Fruit fly (Drosophila melanogaster) whole organism, embryonic: ENCODE measurements around the gene CG32971.

Experiments used
- Antp ChIP-seq: fragments of 200-800 bp; sonication (Bioruptor generic); optimal IDR thresholded peaks from 3 replicates; lab custom pipeline; 2016; ENCODE audit warnings: missing biosample characterization, missing genetic modification characterization
- Blimp-1 ChIP-seq: fragments of 200-800 bp; sonication (Bioruptor generic); optimal IDR thresholded peaks from 3 replicates; lab custom pipeline; 2018; ENCODE audit warnings: missing biosample characterization, missing genetic modification characterization, mild to moderate bottlenecking, moderate library complexity, missing genetic modification reagents
- CG10267 ChIP-seq: fragments of 200-800 bp; sonication (Bioruptor generic); optimal IDR thresholded peaks from 2 replicates; lab custom pipeline; 2018; ENCODE audit warnings: missing biosample characterization, mild to moderate bottlenecking, missing genetic modification characterization, moderate library complexity
- CG11695 ChIP-seq: fragments of 200-800 bp; sonication (Bioruptor generic); IDR thresholded peaks from 3 replicates; pipeline ENCODE4 v1.3.6; 2022; ENCODE audit warnings: missing biosample characterization, missing genetic modification characterization
- CG12104 ChIP-seq: fragments of 200-800 bp; sonication (Bioruptor generic); optimal IDR thresholded peaks from 3 replicates; lab custom pipeline; 2016; ENCODE audit warnings: missing biosample characterization, missing genetic modification characterization
- CG12659 ChIP-seq: fragments of 200-800 bp; sonication (Bioruptor generic); optimal IDR thresholded peaks from 3 replicates; lab custom pipeline; 2017; ENCODE audit warnings: mild to moderate bottlenecking, missing biosample characterization, missing genetic modification reagents, missing genetic modification characterization
- CG15601 ChIP-seq: fragments of 200-800 bp; sonication (Bioruptor generic); optimal IDR thresholded peaks from 3 replicates; lab custom pipeline; 2019; ENCODE audit warnings: missing biosample characterization, mild to moderate bottlenecking, missing genetic modification characterization, moderate library complexity
- CG16779 ChIP-seq: fragments of 200-800 bp; sonication (Bioruptor generic); IDR thresholded peaks from 2 replicates; pipeline ENCODE4 v1.3.6; 2022; ENCODE audit warnings: missing biosample characterization, missing genetic modification characterization
- CG18764 ChIP-seq: fragments of 200-800 bp; sonication (Bioruptor generic); optimal IDR thresholded peaks from 3 replicates; lab custom pipeline; 2016; ENCODE audit warnings: missing biosample characterization, missing genetic modification characterization
- CG2202 ChIP-seq: fragments of 200-800 bp; sonication (Bioruptor generic); optimal IDR thresholded peaks from 2 replicates; lab custom pipeline; 2018; ENCODE audit warnings: missing biosample characterization, mild to moderate bottlenecking, missing genetic modification characterization
- CG2712 ChIP-seq: fragments of 200-800 bp; optimal IDR thresholded peaks from 3 replicates; lab custom pipeline; 2019; ENCODE audit warnings: missing biosample characterization, mild to moderate bottlenecking, missing genetic modification characterization, moderate library complexity
- CG32772 ChIP-seq: fragments of 200-800 bp; sonication (Bioruptor generic); IDR thresholded peaks from 2 replicates; pipeline ENCODE4 v1.3.6; 2022; ENCODE audit warnings: missing biosample characterization, missing genetic modification characterization
- CG3995 ChIP-seq: fragments of 200-800 bp; sonication (Bioruptor generic); optimal IDR thresholded peaks from 3 replicates; lab custom pipeline; 2016; ENCODE audit warnings: missing biosample characterization, missing genetic modification characterization
- CG5245 ChIP-seq: fragments of 200-800 bp; sonication (Bioruptor generic); optimal IDR thresholded peaks from 3 replicates; lab custom pipeline; 2016; ENCODE audit warnings: missing biosample characterization, missing genetic modification characterization
- CG7745 ChIP-seq: fragments of 200-800 bp; sonication (Bioruptor generic); optimal IDR thresholded peaks from 2 replicates; lab custom pipeline; 2018; ENCODE audit warnings: missing biosample characterization, mild to moderate bottlenecking, missing genetic modification characterization, moderate library complexity
- CG7963 ChIP-seq: fragments of 200-800 bp; sonication (Bioruptor generic); IDR thresholded peaks from 3 replicates; pipeline ENCODE4 v1.3.6; 2022; ENCODE audit warnings: missing biosample characterization, missing genetic modification characterization; ENCODE audit not compliant: partially characterized antibody
- Camta ChIP-seq: fragments of 200-800 bp; sonication (Bioruptor generic); optimal IDR thresholded peaks from 2 replicates; lab custom pipeline; 2016; ENCODE audit warnings: missing biosample characterization, missing genetic modification characterization
- CoRest ChIP-seq: fragments of 200-800 bp; sonication (Bioruptor generic); optimal IDR thresholded peaks from 3 replicates; lab custom pipeline; 2018; ENCODE audit warnings: missing biosample characterization, mild to moderate bottlenecking, missing genetic modification characterization, moderate library complexity
- D19A ChIP-seq: fragments of 200-800 bp; optimal IDR thresholded peaks from 3 replicates; lab custom pipeline; 2019; ENCODE audit warnings: missing biosample characterization, mild to moderate bottlenecking, missing genetic modification characterization, moderate library complexity
- D19B ChIP-seq: fragments of 200-800 bp; sonication (Bioruptor generic); optimal IDR thresholded peaks from 2 replicates; lab custom pipeline; 2017; ENCODE audit warnings: missing biosample characterization, mild to moderate bottlenecking, missing genetic modification characterization
- Dek ChIP-seq: fragments of 200-800 bp; sonication (Bioruptor generic); optimal IDR thresholded peaks from 3 replicates; lab custom pipeline; 2019; ENCODE audit warnings: missing biosample characterization, mild to moderate bottlenecking, missing genetic modification characterization, moderate library complexity
- Drgx ChIP-seq: fragments of 200-800 bp; sonication (Bioruptor generic); IDR thresholded peaks from 2 replicates; pipeline ENCODE4 v1.3.6; 2022; ENCODE audit warnings: missing biosample characterization, missing genetic modification characterization
- Ets65A ChIP-seq: fragments of 200-800 bp; sonication (Bioruptor generic); peaks from one replicate; lab custom pipeline; 2016; ENCODE audit warnings: missing biosample characterization, missing genetic modification characterization
- HHEX ChIP-seq: fragments of 200-800 bp; sonication (Bioruptor generic); optimal IDR thresholded peaks from 3 replicates; lab custom pipeline; 2017; ENCODE audit warnings: missing biosample characterization, mild to moderate bottlenecking, missing genetic modification characterization, missing genetic modification reagents
- Hr3 ChIP-seq: fragments of 200-800 bp; sonication (Bioruptor generic); optimal IDR thresholded peaks from 3 replicates; lab custom pipeline; 2016; ENCODE audit warnings: missing biosample characterization, missing genetic modification characterization
- Hr51 ChIP-seq, 2 experiments: fragments of 200-800 bp; sonication (Bioruptor generic); optimal IDR thresholded peaks; 2 replicates in 1 of 2; 3 replicates in 1 of 2; lab custom pipeline; 2016 to 2018; ENCODE audit warnings: missing biosample characterization in 2 of 2, missing genetic modification characterization in 2 of 2, mild to moderate bottlenecking in 1 of 2, moderate library complexity in 1 of 2
- Meics ChIP-seq: fragments of 200-800 bp; sonication (Bioruptor generic); optimal IDR thresholded peaks from 2 replicates; lab custom pipeline; 2017; ENCODE audit warnings: missing biosample characterization, mild to moderate bottlenecking, missing genetic modification characterization
- Opbp ChIP-seq: fragments of 200-800 bp; sonication (Bioruptor generic); IDR thresholded peaks from 3 replicates; pipeline ENCODE4 v1.3.6; 2022; ENCODE audit warnings: missing biosample characterization, missing genetic modification characterization; ENCODE audit not compliant: partially characterized antibody
- Ptx1 ChIP-seq: fragments of 200-800 bp; sonication (Bioruptor generic); IDR thresholded peaks from 2 replicates; pipeline ENCODE4 v1.3.6; 2022; ENCODE audit warnings: missing biosample characterization, missing genetic modification characterization
- Side ChIP-seq: fragments of 200-800 bp; sonication (Bioruptor generic); optimal IDR thresholded peaks from 2 replicates; lab custom pipeline; 2016; ENCODE audit warnings: missing biosample characterization, missing genetic modification characterization
- Xrp1 ChIP-seq: fragments of 200-800 bp; sonication (Bioruptor generic); IDR thresholded peaks from 2 replicates; pipeline ENCODE4 v1.3.6; 2022; ENCODE audit warnings: missing biosample characterization, missing genetic modification characterization
- bsh ChIP-seq, 2 experiments: fragments of 200-800 bp; sonication (Bioruptor generic); optimal IDR thresholded peaks; 2 replicates each; lab custom pipeline; 2017 to 2018; ENCODE audit warnings: mild to moderate bottlenecking in 2 of 2, missing biosample characterization in 2 of 2, missing genetic modification characterization in 2 of 2, moderate library complexity in 1 of 2
- btn ChIP-seq: fragments of 200-800 bp; sonication (Bioruptor generic); optimal IDR thresholded peaks from 2 replicates; lab custom pipeline; 2016; ENCODE audit warnings: missing biosample characterization, missing genetic modification characterization
- dmrt11E ChIP-seq: fragments of 200-800 bp; sonication (Bioruptor generic); optimal IDR thresholded peaks from 3 replicates; lab custom pipeline; 2018; ENCODE audit warnings: missing biosample characterization, mild to moderate bottlenecking, missing genetic modification characterization, moderate library complexity
- dpn ChIP-seq, 2 experiments: fragments of 200-800 bp; sonication (Bioruptor generic); optimal IDR thresholded peaks; 3 replicates each; lab custom pipeline; 2016; ENCODE audit warnings: missing biosample characterization in 2 of 2, missing genetic modification characterization in 2 of 2
- gce ChIP-seq: fragments of 200-800 bp; sonication (Bioruptor generic); IDR thresholded peaks from 3 replicates; pipeline ENCODE4 v1.3.6; 2022; ENCODE audit warnings: missing biosample characterization, missing genetic modification characterization
- gem ChIP-seq: fragments of 200-800 bp; sonication (Bioruptor generic); optimal IDR thresholded peaks from 2 replicates; lab custom pipeline; 2019; ENCODE audit warnings: missing biosample characterization, mild to moderate bottlenecking, missing genetic modification characterization, moderate library complexity
- insv ChIP-seq, 2 experiments: fragments of 200-800 bp; sonication (Bioruptor generic); optimal IDR thresholded peaks; 3 replicates each; lab custom pipeline; 2016 to 2018; ENCODE audit warnings: missing biosample characterization in 2 of 2, missing genetic modification characterization in 2 of 2
- kni ChIP-seq: fragments of 200-800 bp; sonication (Bioruptor generic); optimal IDR thresholded peaks from 3 replicates; lab custom pipeline; 2017; ENCODE audit warnings: mild to moderate bottlenecking, missing biosample characterization, missing genetic modification reagents, missing genetic modification characterization
- prd ChIP-seq, 3 experiments: fragments of >200 bp in 2 of 3; fragments of 200-800 bp in 1 of 3; sonication (Bioruptor generic) in 1 of 3; optimal IDR thresholded peaks in 2 of 3; IDR thresholded peaks in 1 of 3; 2 replicates in 2 of 3; 3 replicates in 1 of 3; pipeline versions ENCODE4 v1.3.6 to Lab custom; 2017 to 2022; ENCODE audit warnings: missing biosample characterization in 1 of 3, missing genetic modification characterization in 1 of 3
- run ChIP-seq: fragments of 200-800 bp; sonication (Bioruptor generic); optimal IDR thresholded peaks from 3 replicates; lab custom pipeline; 2018; ENCODE audit warnings: missing biosample characterization, mild to moderate bottlenecking, missing genetic modification characterization
- sens ChIP-seq: fragments of 200-800 bp; sonication (Bioruptor generic); peaks from one replicate; lab custom pipeline; 2016; ENCODE audit warnings: missing biosample characterization, missing genetic modification characterization
- sens-2 ChIP-seq: fragments of 200-800 bp; sonication (Bioruptor generic); IDR thresholded peaks from 2 replicates; pipeline ENCODE4 v1.3.6; 2022; ENCODE audit warnings: missing biosample characterization, missing genetic modification characterization
- slp2 ChIP-seq: fragments of 200-800 bp; sonication (Bioruptor generic); optimal IDR thresholded peaks from 2 replicates; lab custom pipeline; 2016; ENCODE audit warnings: missing biosample characterization, missing genetic modification characterization
- sqz ChIP-seq: fragments of 200-800 bp; sonication (Bioruptor generic); optimal IDR thresholded peaks from 3 replicates; lab custom pipeline; 2018; ENCODE audit warnings: missing biosample characterization, mild to moderate bottlenecking, missing genetic modification characterization
- stc ChIP-seq: fragments of 200-800 bp; sonication (Bioruptor generic); IDR thresholded peaks from 2 replicates; pipeline ENCODE4 v1.3.6; 2022; ENCODE audit warnings: missing biosample characterization, missing genetic modification characterization
- vvl ChIP-seq: fragments of 200-800 bp; sonication (Bioruptor generic); IDR thresholded peaks from 2 replicates; pipeline ENCODE4 v1.3.6; 2022; ENCODE audit warnings: missing biosample characterization, missing genetic modification characterization
- wor ChIP-seq: fragments of 200-800 bp; sonication (Bioruptor generic); IDR thresholded peaks from 2 replicates; pipeline ENCODE4 v1.3.6; 2022; ENCODE audit warnings: missing biosample characterization, missing genetic modification characterization

The CG32971 gene

DNA sequence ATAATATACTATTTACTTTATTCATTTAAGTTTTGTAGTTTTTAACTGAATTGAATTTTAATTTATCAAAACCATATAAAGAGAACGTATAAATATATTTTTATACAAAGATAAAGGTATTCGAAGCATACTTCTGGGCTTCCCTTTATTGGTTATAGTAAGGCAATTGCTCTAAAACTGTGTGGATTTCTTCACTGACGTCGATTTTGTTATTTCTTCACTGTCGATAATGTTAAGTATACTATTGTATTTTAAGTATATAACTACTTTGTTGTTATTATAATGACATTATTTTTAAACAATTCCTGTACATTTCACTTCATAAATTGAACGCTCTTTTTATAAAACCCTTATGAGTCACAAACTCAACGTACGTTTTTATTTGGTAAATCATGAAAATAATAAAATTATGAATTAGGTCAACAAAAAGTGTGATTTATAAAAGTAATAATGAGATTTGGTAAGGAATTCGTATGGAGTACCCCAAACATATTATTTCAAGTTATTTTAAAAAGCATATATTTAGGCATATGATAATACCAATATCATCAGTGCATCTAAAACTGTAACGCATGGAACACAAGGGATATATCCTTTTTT, 22.2 kb upstream of the CG32971 start (continued):
- TF ChIP-seq CG32772 (0 out of 2 replicates have a peak, but pooled peaks have one; percentile 9), gce (GFP tag; lab: Robert Waterston, UW) (no peak), CG16779 (GFP tag; lab: Robert Waterston, UW) (no peak), Ptx1 (GFP tag; lab: Robert Waterston, UW) (peak; percentile 52), Opbp (GFP tag; lab: Robert Waterston, UW) (no peak), CG12659 (GFP tag; lab: Kevin White, UChicago) (peak; percentile 36), CG10267 (tag; lab: Kevin White, UChicago) (peak; percentile 49), Hr3 (GFP tag; lab: Kevin White, UChicago) (peak; percentile 48), CG2712 (tag; lab: Kevin White, UChicago) (peak; percentile 60), CG15601 (tag; lab: Kevin White, UChicago) (peak; percentile 58), Meics (peak; percentile 16), HHEX (GFP tag; lab: Kevin White, UChicago) (no peak), CG12104 (GFP tag; lab: Kevin White, UChicago) (peak; percentile 0), D19A (tag; lab: Kevin White, UChicago) (peak; percentile 48), CG5245 (no peak), CG3995 (GFP tag; lab: Kevin White, UChicago) (peak; percentile 90), Antp (GFP tag; lab: Kevin White, UChicago) (no peak), stc (no peak), CG18764 (GFP tag; lab: Kevin White, UChicago) (peak; percentile 12), run (tag; lab: Kevin White, UChicago) (peak; percentile 25), CG2202 (tag; lab: Kevin White, UChicago) (no peak), Dek (tag; lab: Kevin White, UChicago) (peak; percentile 38), CoRest (peak; percentile 50), Blimp-1 (peak; percentile 67), CG7963 (GFP tag; lab: Robert Waterston, UW) (no peak), Camta (GFP tag; lab: Kevin White, UChicago) (no peak), Hr51 (GFP tag; optimal IDR thresholded peaks at IDR 0.05; lab: Kevin White, UChicago) (peak in 1 of 2 experiments; percentile 69)
- TF ChIP-seq, all 482 proteins: peak for 85

DNA sequence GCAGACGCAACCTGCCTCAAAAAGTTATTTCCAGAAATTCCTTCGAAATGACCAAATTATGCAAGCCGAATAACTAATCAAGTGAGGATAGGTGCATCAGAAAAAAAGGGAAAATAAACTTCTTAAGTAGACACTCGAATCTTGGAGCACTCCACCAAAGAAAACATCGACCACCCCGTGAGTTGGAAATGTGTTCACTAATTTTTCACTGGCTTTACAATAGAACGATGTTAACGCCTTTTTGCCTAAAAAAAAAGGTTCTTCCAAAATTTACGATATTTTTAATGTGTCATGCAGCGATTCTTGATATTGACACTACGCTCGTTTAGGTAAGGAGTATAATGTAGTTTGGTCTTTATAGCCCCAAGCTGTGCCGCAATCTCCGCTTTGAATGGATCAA, 16.0 kb upstream of the CG32971 start:
- peak; percentile 40; the same call in 1 of the 2 replicates for TF ChIP-seq vvl (GFP tag; lab: Robert Waterston, UW)
- TF ChIP-seq slp2 (GFP tag; lab: Kevin White, UChicago) = no peak
- TF ChIP-seq CG7745 (tag; lab: Kevin White, UChicago) = peak; percentile 80
- TF ChIP-seq Side (GFP tag; lab: Kevin White, UChicago) = no peak
- TF ChIP-seq kni (GFP tag; lab: Kevin White, UChicago) = peak; percentile 7
- peak; percentile 52 for TF ChIP-seq sqz (GFP tag; lab: Kevin White, UChicago)
- TF ChIP-seq wor (GFP tag; lab: Robert Waterston, UW) = no peak

DNA sequence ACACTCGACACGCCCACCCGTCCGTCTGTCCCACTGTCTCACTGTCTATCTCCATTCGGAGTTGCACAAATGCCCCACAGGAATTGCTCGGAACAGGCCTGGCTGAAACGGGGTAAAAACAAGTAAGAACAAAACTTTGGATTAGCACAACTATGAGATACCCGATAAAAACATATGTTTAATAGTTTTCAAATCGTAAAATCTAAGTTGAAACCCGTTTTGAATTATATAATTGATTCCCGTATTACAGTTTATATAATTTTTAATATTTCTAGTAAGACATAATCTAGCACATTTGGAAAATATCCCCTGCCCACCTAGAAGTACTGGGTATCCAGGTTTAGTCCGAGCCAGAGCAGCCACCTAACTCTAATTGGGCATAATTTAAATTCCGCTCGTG, 14.8 kb upstream of the CG32971 start:
- TF ChIP-seq gem (peak; percentile 31), dmrt11E (peak; percentile 15), Xrp1 (GFP tag; lab: Robert Waterston, UW) (peak; percentile 20; the same call in 1 of the 2 replicates), sens (GFP tag; lab: Kevin White, UChicago) (peak; percentile 39), sens-2 (GFP tag; lab: Robert Waterston, UW) (no peak), prd (optimal IDR thresholded peaks at IDR 0.05; lab: Kevin White, UChicago) (no peak), prd (GFP tag; IDR thresholded peaks at IDR 0.05; lab: Robert Waterston, UW) (peak; percentile 44; the same call in 2 of the 3 replicates), btn (GFP tag; lab: Kevin White, UChicago) (no peak), dpn (GFP tag; optimal IDR thresholded peaks at IDR 0.05; lab: Kevin White, UChicago) (no peak), Drgx (peak; percentile 80), CG11695 (GFP tag; lab: Robert Waterston, UW) (0 out of 3 replicates have a peak, but pooled peaks have one; percentile 8), D19B (GFP tag; lab: Kevin White, UChicago) (peak; percentile 19), bsh (GFP tag; optimal IDR thresholded peaks at IDR 0.05; lab: Kevin White, UChicago) (peak in 1 of 2 experiments; percentile 7), Ets65A (GFP tag; lab: Kevin White, UChicago) (peak; percentile 60), insv (GFP tag; optimal IDR thresholded peaks at IDR 0.05; lab: Kevin White, UChicago) (no peak)
